Fruit fly (Drosophila melanogaster) whole organism, embryonic: ENCODE results near the gene CG4896.

Experiments
- CG10267 ChIP-seq: fragments of 200-800 bp; sonication (Bioruptor generic); optimal IDR thresholded peaks from 2 replicates; lab custom pipeline; 2018; ENCODE audit warnings: missing biosample characterization, mild to moderate bottlenecking, missing genetic modification characterization, moderate library complexity
- CG10565 ChIP-seq: fragments of 200-800 bp; sonication (Bioruptor generic); optimal IDR thresholded peaks from 3 replicates; lab custom pipeline; 2016; ENCODE audit warnings: missing biosample characterization, mild to moderate bottlenecking, missing genetic modification characterization
- CG12659 ChIP-seq: fragments of 200-800 bp; sonication (Bioruptor generic); optimal IDR thresholded peaks from 3 replicates; lab custom pipeline; 2017; ENCODE audit warnings: mild to moderate bottlenecking, missing biosample characterization, missing genetic modification reagents, missing genetic modification characterization
- CG14014 ChIP-seq: fragments of 200-800 bp; sonication (Bioruptor generic); IDR thresholded peaks from 2 replicates; pipeline ENCODE4 v1.3.6; 2022; ENCODE audit warnings: missing biosample characterization, missing genetic modification characterization
- CG15479 ChIP-seq: fragments of 200-800 bp; sonication (Bioruptor generic); optimal IDR thresholded peaks from 3 replicates; lab custom pipeline; 2019; ENCODE audit warnings: missing biosample characterization, mild to moderate bottlenecking, missing genetic modification characterization, moderate library complexity
- CG16813 ChIP-seq: fragments of 200-800 bp; sonication (Bioruptor generic); IDR thresholded peaks from 3 replicates; pipeline ENCODE4 v1.3.6; 2022; ENCODE audit warnings: missing biosample characterization, missing genetic modification characterization; ENCODE audit not compliant: partially characterized antibody
- CG2678 ChIP-seq: fragments of 200-800 bp; sonication (Bioruptor generic); optimal IDR thresholded peaks from 3 replicates; lab custom pipeline; 2019; ENCODE audit warnings: missing biosample characterization, mild to moderate bottlenecking, missing genetic modification characterization, moderate library complexity
- CG33213 ChIP-seq: fragments of 200-800 bp; sonication (Bioruptor generic); optimal IDR thresholded peaks from 3 replicates; lab custom pipeline; 2016; ENCODE audit warnings: missing biosample characterization, missing genetic modification characterization
- CG34376 ChIP-seq: fragments of 200-800 bp; sonication (Bioruptor generic); optimal IDR thresholded peaks from 2 replicates; lab custom pipeline; 2018; ENCODE audit warnings: missing biosample characterization, mild to moderate bottlenecking, missing genetic modification characterization
- CG3847 ChIP-seq: fragments of 200-800 bp; sonication (Bioruptor generic); IDR thresholded peaks from 2 replicates; pipeline ENCODE4 v1.3.6; 2022; ENCODE audit warnings: missing biosample characterization, missing genetic modification characterization
- CG4617 ChIP-seq: fragments of 200-800 bp; sonication (Bioruptor generic); optimal IDR thresholded peaks from 3 replicates; lab custom pipeline; 2016; ENCODE audit warnings: missing biosample characterization, missing genetic modification characterization, borderline replicate concordance
- CG6791 ChIP-seq: fragments of 200-800 bp; sonication (Bioruptor generic); IDR thresholded peaks from 3 replicates; pipeline ENCODE4 v1.3.6; 2022; ENCODE audit warnings: missing biosample characterization, missing genetic modification characterization; ENCODE audit not compliant: partially characterized antibody
- CG7786 ChIP-seq: fragments of 200-800 bp; sonication (Bioruptor generic); optimal IDR thresholded peaks from 2 replicates; lab custom pipeline; 2016; ENCODE audit warnings: missing biosample characterization, missing genetic modification characterization
- CG7928 ChIP-seq: fragments of 200-800 bp; sonication (Bioruptor generic); optimal IDR thresholded peaks from 2 replicates; lab custom pipeline; 2017; ENCODE audit warnings: missing biosample characterization, mild to moderate bottlenecking, missing genetic modification characterization
- CG7963 ChIP-seq: fragments of 200-800 bp; sonication (Bioruptor generic); IDR thresholded peaks from 3 replicates; pipeline ENCODE4 v1.3.6; 2022; ENCODE audit warnings: missing biosample characterization, missing genetic modification characterization; ENCODE audit not compliant: partially characterized antibody
- CG9437 ChIP-seq: fragments of 200-800 bp; sonication (Bioruptor generic); optimal IDR thresholded peaks from 2 replicates; lab custom pipeline; 2018; ENCODE audit warnings: missing biosample characterization, mild to moderate bottlenecking, missing genetic modification characterization
- Dll ChIP-seq: fragments of 200-800 bp; sonication (Bioruptor generic); IDR thresholded peaks from 4 replicates; pipeline ENCODE4 v1.3.6; 2022; ENCODE audit warnings: missing biosample characterization, missing genetic modification characterization; ENCODE audit not compliant: partially characterized antibody
- Dref ChIP-seq: fragments of 200-800 bp; sonication (Bioruptor generic); IDR thresholded peaks from 2 replicates; pipeline ENCODE4 v1.3.6; 2022; ENCODE audit warnings: missing biosample characterization, missing genetic modification characterization
- HHEX ChIP-seq: fragments of 200-800 bp; sonication (Bioruptor generic); optimal IDR thresholded peaks from 3 replicates; lab custom pipeline; 2017; ENCODE audit warnings: missing biosample characterization, mild to moderate bottlenecking, missing genetic modification characterization, missing genetic modification reagents
- HLH4C ChIP-seq: fragments of 200-800 bp; sonication (Bioruptor generic); IDR thresholded peaks from 3 replicates; pipeline ENCODE4 v1.3.6; 2022; ENCODE audit warnings: missing biosample characterization, missing genetic modification characterization; ENCODE audit not compliant: partially characterized antibody
- HLH54F ChIP-seq: fragments of 200-800 bp; sonication (Bioruptor generic); optimal IDR thresholded peaks from 3 replicates; lab custom pipeline; 2016; ENCODE audit warnings: missing biosample characterization, missing genetic modification characterization
- Hmx ChIP-seq: fragments of 200-800 bp; sonication (Bioruptor generic); optimal IDR thresholded peaks from 2 replicates; lab custom pipeline; 2016; ENCODE audit warnings: missing biosample characterization, missing genetic modification characterization
- Hr78 ChIP-seq, 2 experiments: fragments of 200-800 bp in 1 of 2; fragments of >200 bp in 1 of 2; sonication (Bioruptor generic) in 1 of 2; optimal IDR thresholded peaks; 2 replicates each; lab custom pipeline; 2017 to 2019; ENCODE audit warnings: missing biosample characterization in 2 of 2, missing genetic modification characterization in 2 of 2, mild to moderate bottlenecking in 1 of 2, moderate library complexity in 1 of 2
- Opbp ChIP-seq: fragments of 200-800 bp; sonication (Bioruptor generic); IDR thresholded peaks from 3 replicates; pipeline ENCODE4 v1.3.6; 2022; ENCODE audit warnings: missing biosample characterization, missing genetic modification characterization; ENCODE audit not compliant: partially characterized antibody
- Sin3A ChIP-seq: fragments of >200 bp; optimal IDR thresholded peaks from 2 replicates; lab custom pipeline; 2018
- Xbp1 ChIP-seq: fragments of 200-800 bp; sonication (Bioruptor generic); optimal IDR thresholded peaks from 3 replicates; lab custom pipeline; 2016; ENCODE audit warnings: missing biosample characterization, mild to moderate bottlenecking, missing genetic modification characterization
- YL-1 ChIP-seq: fragments of 200-800 bp; sonication (Bioruptor generic); optimal IDR thresholded peaks from 3 replicates; lab custom pipeline; 2017; ENCODE audit warnings: missing biosample characterization, mild to moderate bottlenecking, missing genetic modification characterization
- amos ChIP-seq: fragments of 200-800 bp; sonication (Bioruptor generic); IDR thresholded peaks from 2 replicates; pipeline ENCODE4 v1.3.6; 2022; ENCODE audit warnings: missing biosample characterization, missing genetic modification characterization; ENCODE audit not compliant: partially characterized antibody
- ato ChIP-seq: fragments of 200-800 bp; sonication (Bioruptor generic); IDR thresholded peaks from 2 replicates; pipeline ENCODE4 v1.3.6; 2022; ENCODE audit warnings: missing biosample characterization, missing genetic modification characterization; ENCODE audit not compliant: partially characterized antibody
- chinmo ChIP-seq: fragments of 200-800 bp; sonication (Bioruptor generic); IDR thresholded peaks from 4 replicates; pipeline ENCODE4 v1.3.6; 2022; ENCODE audit warnings: missing biosample characterization, missing genetic modification characterization; ENCODE audit not compliant: partially characterized antibody
- croc ChIP-seq: fragments of 200-800 bp; sonication (Bioruptor generic); conservative IDR thresholded peaks from 3 replicates; pipeline ENCODE4 v1.3.6; 2022; ENCODE audit warnings: missing biosample characterization, missing genetic modification characterization
- dati ChIP-seq: fragments of 200-800 bp; sonication (Bioruptor generic); IDR thresholded peaks from 2 replicates; pipeline ENCODE4 v1.3.6; 2022; ENCODE audit warnings: missing biosample characterization, missing genetic modification characterization
- ems ChIP-seq: fragments of 200-800 bp; sonication (Bioruptor generic); optimal IDR thresholded peaks from 3 replicates; lab custom pipeline; 2016; ENCODE audit warnings: missing biosample characterization, missing genetic modification characterization
- fu2 ChIP-seq: fragments of 200-800 bp; sonication (Bioruptor generic); optimal IDR thresholded peaks from 2 replicates; lab custom pipeline; 2016; ENCODE audit warnings: missing biosample characterization, missing genetic modification characterization
- gem ChIP-seq: fragments of 200-800 bp; sonication (Bioruptor generic); optimal IDR thresholded peaks from 2 replicates; lab custom pipeline; 2019; ENCODE audit warnings: missing biosample characterization, mild to moderate bottlenecking, missing genetic modification characterization, moderate library complexity
- gfzf ChIP-seq: fragments of 200-800 bp; sonication (Bioruptor generic); optimal IDR thresholded peaks from 2 replicates; lab custom pipeline; 2016; ENCODE audit warnings: missing biosample characterization, mild to moderate bottlenecking, missing genetic modification characterization, moderate library complexity
- hbn ChIP-seq: fragments of 200-800 bp; sonication (Bioruptor generic); IDR thresholded peaks from 2 replicates; pipeline ENCODE4 v1.3.6; 2022; ENCODE audit warnings: missing biosample characterization, missing genetic modification characterization; ENCODE audit not compliant: partially characterized antibody
- inv ChIP-seq: fragments of 200-800 bp; sonication (Bioruptor generic); IDR thresholded peaks from 2 replicates; pipeline ENCODE4 v1.3.6; 2022; ENCODE audit warnings: missing biosample characterization, missing genetic modification characterization; ENCODE audit not compliant: partially characterized antibody
- knrl ChIP-seq: fragments of 200-800 bp; sonication (Bioruptor generic); IDR thresholded peaks from 3 replicates; pipeline ENCODE4 v1.3.6; 2022; ENCODE audit warnings: missing biosample characterization, missing genetic modification characterization; ENCODE audit not compliant: partially characterized antibody
- luna ChIP-seq: fragments of 200-800 bp; sonication (Bioruptor generic); optimal IDR thresholded peaks from 2 replicates; lab custom pipeline; 2016; ENCODE audit warnings: missing biosample characterization, missing genetic modification characterization
- pho ChIP-seq: fragments of 200-800 bp; sonication (Bioruptor generic); optimal IDR thresholded peaks from 2 replicates; lab custom pipeline; 2016; ENCODE audit warnings: missing biosample characterization, missing genetic modification characterization
- row ChIP-seq: fragments of 200-800 bp; sonication (Bioruptor generic); IDR thresholded peaks from 3 replicates; pipeline ENCODE4 v1.3.6; 2022; ENCODE audit warnings: missing biosample characterization, missing genetic modification characterization
- slbo ChIP-seq: fragments of 200-800 bp; sonication (Bioruptor generic); IDR thresholded peaks from 2 replicates; pipeline ENCODE4 v1.3.6; 2022; ENCODE audit warnings: missing biosample characterization, missing genetic modification characterization
- tin ChIP-seq: fragments of 200-800 bp; sonication (Bioruptor generic); optimal IDR thresholded peaks from 3 replicates; lab custom pipeline; 2016; ENCODE audit warnings: missing biosample characterization, missing genetic modification characterization
- unc-4 ChIP-seq: fragments of 200-800 bp; sonication (Bioruptor generic); IDR thresholded peaks from 2 replicates; pipeline ENCODE4 v1.3.6; 2022; ENCODE audit warnings: missing biosample characterization, missing genetic modification characterization; ENCODE audit not compliant: partially characterized antibody
- vnd ChIP-seq: fragments of 200-800 bp; sonication (Bioruptor generic); IDR thresholded peaks from 3 replicates; pipeline ENCODE4 v1.3.6; 2022; ENCODE audit warnings: missing biosample characterization, missing genetic modification characterization; ENCODE audit not compliant: partially characterized antibody
- wor ChIP-seq: fragments of 200-800 bp; sonication (Bioruptor generic); IDR thresholded peaks from 2 replicates; pipeline ENCODE4 v1.3.6; 2022; ENCODE audit warnings: missing biosample characterization, missing genetic modification characterization
- zfh2 ChIP-seq: fragments of 200-800 bp; sonication (Bioruptor generic); optimal IDR thresholded peaks from 2 replicates; lab custom pipeline; 2016; ENCODE audit warnings: missing biosample characterization, missing genetic modification characterization

CG4896 gene

dm6 chr2L:1177522-1177921, at the start of gene CG4896:
Gene CG4896, plus strand, starts transcription at chr2L:1177690.
- peak; percentile 19 for TF ChIP-seq Xbp1 (GFP tag; lab: Kevin White, UChicago)
- TF ChIP-seq gem (tag; lab: Kevin White, UChicago) = no peak
- TF ChIP-seq Hmx (GFP tag; lab: Kevin White, UChicago) = no peak
- TF ChIP-seq hbn (GFP tag; lab: Robert Waterston, UW) = peak; percentile 36; the same call in 1 of the 2 replicates
- peak; percentile 7 for TF ChIP-seq CG34376 (GFP tag; lab: Kevin White, UChicago)
- peak; percentile 69 for TF ChIP-seq CG6791 (GFP tag; lab: Robert Waterston, UW)
- peak; percentile 66; the same call in 2 of the 3 replicates for TF ChIP-seq CG7963 (GFP tag; lab: Robert Waterston, UW)
- peak; percentile 66 for TF ChIP-seq HLH4C (GFP tag; lab: Robert Waterston, UW)
- peak; percentile 4 for TF ChIP-seq CG7786 (GFP tag; lab: Kevin White, UChicago)
- TF ChIP-seq row (GFP tag; lab: Robert Waterston, UW) = peak; percentile 27; the same call in 1 of the 3 replicates
- no peak for TF ChIP-seq CG15479
- TF ChIP-seq CG16813 (GFP tag; lab: Robert Waterston, UW) = peak; percentile 55; the same call in 2 of the 3 replicates
- peak; percentile 61 for TF ChIP-seq slbo (GFP tag; lab: Robert Waterston, UW)
- peak; percentile 6 for TF ChIP-seq fu2
- TF ChIP-seq dati (GFP tag; lab: Robert Waterston, UW) = no peak
- no peak for TF ChIP-seq HLH54F
- peak; percentile 41 for TF ChIP-seq CG12659 (GFP tag; lab: Kevin White, UChicago)
- no peak for TF ChIP-seq CG9437
- TF ChIP-seq CG33213 = peak; percentile 18
- peak; percentile 80 for TF ChIP-seq CG4617 (GFP tag; lab: Kevin White, UChicago)
- TF ChIP-seq CG3847 (GFP tag; lab: Robert Waterston, UW) = peak; percentile 37
- TF ChIP-seq ems = peak; percentile 28
- TF ChIP-seq luna = peak; percentile 6
- peak; percentile 66 for TF ChIP-seq ato (GFP tag; lab: Robert Waterston, UW)
- peak; percentile 83 for TF ChIP-seq YL-1
- TF ChIP-seq tin (GFP tag; lab: Kevin White, UChicago) = no peak
- TF ChIP-seq amos (GFP tag; lab: Robert Waterston, UW) = peak; percentile 70
- peak; percentile 61; the same call in 3 of the 4 replicates for TF ChIP-seq Dll (GFP tag; lab: Robert Waterston, UW)
- no peak for TF ChIP-seq Hr78 (GFP tag; optimal IDR thresholded peaks at IDR 0.05; lab: Kevin White, UChicago)
- TF ChIP-seq zfh2 = peak; percentile 36
- TF ChIP-seq CG14014 = no peak
- TF ChIP-seq knrl (GFP tag; lab: Robert Waterston, UW) = peak; percentile 48; the same call in 2 of the 3 replicates
- TF ChIP-seq wor = no peak
- peak; percentile 18 for TF ChIP-seq pho (GFP tag; lab: Kevin White, UChicago)
- TF ChIP-seq inv (GFP tag; lab: Robert Waterston, UW) = peak; percentile 36; the same call in 1 of the 2 replicates
- peak; percentile 83 for TF ChIP-seq Opbp (GFP tag; lab: Robert Waterston, UW)
- TF ChIP-seq chinmo (GFP tag; lab: Robert Waterston, UW) = peak; percentile 77; the same call in 1 of the 4 replicates
- TF ChIP-seq Dref (GFP tag; lab: Robert Waterston, UW) = peak; percentile 94
- TF ChIP-seq CG7928 (GFP tag; lab: Kevin White, UChicago) = peak; percentile 90
- TF ChIP-seq CG10565 = no peak
- TF ChIP-seq unc-4 (GFP tag; lab: Robert Waterston, UW) = peak; percentile 65
- no peak for TF ChIP-seq CG2678 (tag; lab: Kevin White, UChicago)
- peak; percentile 38; the same call in 1 of the 3 replicates for TF ChIP-seq vnd (GFP tag; lab: Robert Waterston, UW)
- TF ChIP-seq croc (GFP tag; lab: Robert Waterston, UW) = no peak
- TF ChIP-seq gfzf (GFP tag; lab: Kevin White, UChicago) = peak; percentile 40
- peak; percentile 29 for TF ChIP-seq Sin3A (lab: Kevin White, UChicago)
- peak; percentile 93 for TF ChIP-seq CG10267 (tag; lab: Kevin White, UChicago)
- no peak for TF ChIP-seq HHEX (GFP tag; lab: Kevin White, UChicago)
